Fruit fly (Drosophila melanogaster) whole organism, embryonic: ENCODE results near the gene crol.

Source experiments
- CG10431 ChIP-seq: fragments of 200-800 bp; sonication (Bioruptor generic); optimal IDR thresholded peaks from 3 replicates; lab custom pipeline; 2018; ENCODE audit warnings: missing biosample characterization, mild to moderate bottlenecking, missing genetic modification characterization
- CG11695 ChIP-seq: fragments of 200-800 bp; sonication (Bioruptor generic); IDR thresholded peaks from 3 replicates; pipeline ENCODE4 v1.3.6; 2022; ENCODE audit warnings: missing biosample characterization, missing genetic modification characterization
- CG13894 ChIP-seq: fragments of 200-800 bp; sonication (Bioruptor generic); optimal IDR thresholded peaks from 3 replicates; lab custom pipeline; 2018; ENCODE audit warnings: missing biosample characterization, mild to moderate bottlenecking, missing genetic modification characterization, moderate library complexity
- CG17385 ChIP-seq: fragments of 200-800 bp; sonication (Bioruptor generic); optimal IDR thresholded peaks from 3 replicates; lab custom pipeline; 2018; ENCODE audit warnings: missing biosample characterization, mild to moderate bottlenecking, missing genetic modification characterization
- CG18011 ChIP-seq: fragments of 200-800 bp; sonication (Bioruptor generic); optimal IDR thresholded peaks from 2 replicates; lab custom pipeline; 2017; ENCODE audit warnings: missing biosample characterization, missing genetic modification characterization, mild to moderate bottlenecking, moderate library complexity, missing genotype
- CG2678 ChIP-seq: fragments of 200-800 bp; sonication (Bioruptor generic); optimal IDR thresholded peaks from 3 replicates; lab custom pipeline; 2019; ENCODE audit warnings: missing biosample characterization, mild to moderate bottlenecking, missing genetic modification characterization, moderate library complexity
- CG3163 ChIP-seq: fragments of 200-800 bp; sonication (Bioruptor generic); optimal IDR thresholded peaks from 3 replicates; lab custom pipeline; 2016; ENCODE audit warnings: missing biosample characterization, missing genetic modification characterization
- CG32767 ChIP-seq: fragments of 200-800 bp; sonication (Bioruptor generic); IDR thresholded peaks from 2 replicates; pipeline ENCODE4 v1.3.6; 2022; ENCODE audit warnings: missing biosample characterization, missing genetic modification characterization
- CG32772 ChIP-seq: fragments of 200-800 bp; sonication (Bioruptor generic); IDR thresholded peaks from 2 replicates; pipeline ENCODE4 v1.3.6; 2022; ENCODE audit warnings: missing biosample characterization, missing genetic modification characterization
- CG34422 ChIP-seq: fragments of 200-800 bp; sonication (Bioruptor generic); IDR thresholded peaks from 3 replicates; pipeline ENCODE4 v1.3.6; 2022; ENCODE audit warnings: missing biosample characterization, missing genetic modification characterization
- CG4707 ChIP-seq: fragments of 200-800 bp; sonication (Bioruptor generic); optimal IDR thresholded peaks from 2 replicates; lab custom pipeline; 2018; ENCODE audit warnings: missing biosample characterization, mild to moderate bottlenecking, missing genetic modification characterization, moderate library complexity
- CG6254 ChIP-seq: fragments of 200-800 bp; sonication (Bioruptor generic); optimal IDR thresholded peaks from 3 replicates; lab custom pipeline; 2017; ENCODE audit warnings: mild to moderate bottlenecking, missing biosample characterization, missing genetic modification reagents, missing genetic modification characterization
- CG9932 ChIP-seq: fragments of 200-800 bp; sonication (Bioruptor generic); IDR thresholded peaks from 2 replicates; pipeline ENCODE4 v1.3.6; 2022; ENCODE audit warnings: missing biosample characterization, missing genetic modification characterization
- CoRest ChIP-seq: fragments of 200-800 bp; sonication (Bioruptor generic); optimal IDR thresholded peaks from 3 replicates; lab custom pipeline; 2018; ENCODE audit warnings: missing biosample characterization, mild to moderate bottlenecking, missing genetic modification characterization, moderate library complexity
- D19A ChIP-seq: fragments of 200-800 bp; optimal IDR thresholded peaks from 3 replicates; lab custom pipeline; 2019; ENCODE audit warnings: missing biosample characterization, mild to moderate bottlenecking, missing genetic modification characterization, moderate library complexity
- Deaf1 ChIP-seq: fragments of 200-800 bp; optimal IDR thresholded peaks from 3 replicates; lab custom pipeline; 2019; ENCODE audit warnings: missing biosample characterization, mild to moderate bottlenecking, missing genetic modification characterization, moderate library complexity
- Dll ChIP-seq: fragments of 200-800 bp; sonication (Bioruptor generic); IDR thresholded peaks from 4 replicates; pipeline ENCODE4 v1.3.6; 2022; ENCODE audit warnings: missing biosample characterization, missing genetic modification characterization; ENCODE audit not compliant: partially characterized antibody
- Doc2 ChIP-seq: fragments of 200-800 bp; sonication (Bioruptor generic); IDR thresholded peaks from 2 replicates; pipeline ENCODE4 v1.3.6; 2022; ENCODE audit warnings: missing biosample characterization, missing genetic modification characterization
- E2f2 ChIP-seq: fragments of 200-800 bp; sonication (Bioruptor generic); IDR thresholded peaks from 2 replicates; pipeline ENCODE4 v1.3.6; 2022; ENCODE audit warnings: missing biosample characterization, missing genetic modification characterization
- HLHmδ ChIP-seq: fragments of 200-800 bp; sonication (Bioruptor generic); optimal IDR thresholded peaks from 2 replicates; lab custom pipeline; 2018; ENCODE audit warnings: missing biosample characterization, mild to moderate bottlenecking, missing genetic modification characterization, moderate library complexity
- HmgD ChIP-seq: fragments of 200-800 bp; sonication (Bioruptor generic); optimal IDR thresholded peaks from 3 replicates; lab custom pipeline; 2016; ENCODE audit warnings: missing biosample characterization, missing genetic modification characterization
- HmgZ ChIP-seq: fragments of 200-800 bp; sonication (Bioruptor generic); optimal IDR thresholded peaks from 2 replicates; lab custom pipeline; 2018; ENCODE audit warnings: missing biosample characterization, mild to moderate bottlenecking, missing genetic modification characterization
- Hr39 ChIP-seq: fragments of >200 bp; optimal IDR thresholded peaks from 2 replicates; lab custom pipeline; 2017
- Kr ChIP-seq: fragments of 200-800 bp; sonication (Bioruptor generic); optimal IDR thresholded peaks from 2 replicates; lab custom pipeline; 2017; ENCODE audit warnings: missing biosample characterization, mild to moderate bottlenecking, missing genetic modification characterization
- Med ChIP-seq: fragments of 200-800 bp; sonication (Bioruptor generic); peaks from one replicate; lab custom pipeline; 2016; ENCODE audit warnings: missing biosample characterization, missing genetic modification characterization, mild to moderate bottlenecking, inconsistent platforms, moderate library complexity
- Rfx ChIP-seq: fragments of 200-800 bp; sonication (Bioruptor generic); IDR thresholded peaks from 2 replicates; pipeline ENCODE4 v1.3.6; 2022; ENCODE audit warnings: missing biosample characterization, missing genetic modification characterization
- Stat92E ChIP-seq, 3 experiments: fragments of >200 bp in 2 of 3; fragments of 200-800 bp in 1 of 3; sonication (Bioruptor generic) in 1 of 3; optimal IDR thresholded peaks; 2 replicates each; lab custom pipeline; 2017 to 2019; ENCODE audit warnings: missing biosample characterization in 3 of 3, missing genetic modification characterization in 3 of 3, mild to moderate bottlenecking in 1 of 3, moderate library complexity in 1 of 3
- Tbp ChIP-seq: fragments of >200 bp; optimal IDR thresholded peaks from 2 replicates; lab custom pipeline; 2018; ENCODE audit warnings: missing biosample characterization, missing genetic modification characterization
- YL-1 ChIP-seq: fragments of 200-800 bp; sonication (Bioruptor generic); optimal IDR thresholded peaks from 3 replicates; lab custom pipeline; 2017; ENCODE audit warnings: missing biosample characterization, mild to moderate bottlenecking, missing genetic modification characterization
- ase ChIP-seq: fragments of 200-800 bp; sonication (Bioruptor generic); IDR thresholded peaks from 3 replicates; pipeline ENCODE4 v1.3.6; 2022; ENCODE audit warnings: missing biosample characterization, missing genetic modification characterization
- ash1 ChIP-seq: fragments of 200-800 bp; sonication (Bioruptor generic); optimal IDR thresholded peaks from 2 replicates; lab custom pipeline; 2018; ENCODE audit warnings: missing biosample characterization, mild to moderate bottlenecking, missing genetic modification characterization
- bigmax ChIP-seq: fragments of 200-800 bp; sonication (Bioruptor generic); optimal IDR thresholded peaks from 2 replicates; lab custom pipeline; 2018; ENCODE audit warnings: missing biosample characterization, mild to moderate bottlenecking, missing genetic modification characterization
- cg ChIP-seq: fragments of 200-800 bp; sonication (Bioruptor generic); optimal IDR thresholded peaks from 3 replicates; lab custom pipeline; 2019; ENCODE audit warnings: missing biosample characterization, mild to moderate bottlenecking, missing genetic modification characterization, moderate library complexity
- crol ChIP-seq: fragments of 200-800 bp; sonication (Bioruptor generic); IDR thresholded peaks from 2 replicates; pipeline ENCODE4 v1.3.6; 2022; ENCODE audit warnings: missing biosample characterization, missing genetic modification characterization
- dysf ChIP-seq: fragments of 200-800 bp; sonication (Bioruptor generic); IDR thresholded peaks from 3 replicates; pipeline ENCODE4 v1.3.6; 2022; ENCODE audit warnings: missing biosample characterization, missing genetic modification characterization
- en ChIP-seq: fragments of 200-800 bp; sonication (Bioruptor generic); optimal IDR thresholded peaks from 2 replicates; lab custom pipeline; 2016; ENCODE audit warnings: missing biosample characterization, missing genetic modification characterization
- ewg ChIP-seq: fragments of 200-800 bp; sonication (Bioruptor generic); optimal IDR thresholded peaks from 3 replicates; lab custom pipeline; 2017; ENCODE audit warnings: mild to moderate bottlenecking, missing biosample characterization, missing genetic modification reagents, missing genetic modification characterization
- hth ChIP-seq: fragments of >200 bp; optimal IDR thresholded peaks from 2 replicates; lab custom pipeline; 2017; ENCODE audit warnings: inconsistent platforms
- insv ChIP-seq, 2 experiments: fragments of 200-800 bp; sonication (Bioruptor generic); optimal IDR thresholded peaks; 3 replicates each; lab custom pipeline; 2016 to 2018; ENCODE audit warnings: missing biosample characterization in 2 of 2, missing genetic modification characterization in 2 of 2
- kah ChIP-seq: fragments of 200-800 bp; sonication (Bioruptor generic); optimal IDR thresholded peaks from 2 replicates; lab custom pipeline; 2018; ENCODE audit warnings: missing biosample characterization, mild to moderate bottlenecking, missing genetic modification characterization
- nerfin-1 ChIP-seq: fragments of 200-800 bp; sonication (Bioruptor generic); optimal IDR thresholded peaks from 3 replicates; lab custom pipeline; 2019; ENCODE audit warnings: missing biosample characterization, mild to moderate bottlenecking, missing genetic modification characterization, moderate library complexity
- pros ChIP-seq: fragments of 200-800 bp; sonication (Bioruptor generic); optimal IDR thresholded peaks from 3 replicates; lab custom pipeline; 2019; ENCODE audit warnings: missing biosample characterization, mild to moderate bottlenecking, missing genetic modification characterization, moderate library complexity
- run ChIP-seq: fragments of 200-800 bp; sonication (Bioruptor generic); optimal IDR thresholded peaks from 3 replicates; lab custom pipeline; 2018; ENCODE audit warnings: missing biosample characterization, mild to moderate bottlenecking, missing genetic modification characterization
- scrt ChIP-seq: fragments of 200-800 bp; sonication (Bioruptor generic); optimal IDR thresholded peaks from 2 replicates; lab custom pipeline; 2018; ENCODE audit warnings: missing biosample characterization, mild to moderate bottlenecking, missing genetic modification characterization, moderate library complexity
- sens ChIP-seq: fragments of 200-800 bp; sonication (Bioruptor generic); peaks from one replicate; lab custom pipeline; 2016; ENCODE audit warnings: missing biosample characterization, missing genetic modification characterization
- sens-2 ChIP-seq: fragments of 200-800 bp; sonication (Bioruptor generic); IDR thresholded peaks from 2 replicates; pipeline ENCODE4 v1.3.6; 2022; ENCODE audit warnings: missing biosample characterization, missing genetic modification characterization
- slou ChIP-seq: fragments of 200-800 bp; sonication (Bioruptor generic); optimal IDR thresholded peaks from 3 replicates; lab custom pipeline; 2016; ENCODE audit warnings: missing biosample characterization, missing genetic modification characterization

The crol gene

DNA sequence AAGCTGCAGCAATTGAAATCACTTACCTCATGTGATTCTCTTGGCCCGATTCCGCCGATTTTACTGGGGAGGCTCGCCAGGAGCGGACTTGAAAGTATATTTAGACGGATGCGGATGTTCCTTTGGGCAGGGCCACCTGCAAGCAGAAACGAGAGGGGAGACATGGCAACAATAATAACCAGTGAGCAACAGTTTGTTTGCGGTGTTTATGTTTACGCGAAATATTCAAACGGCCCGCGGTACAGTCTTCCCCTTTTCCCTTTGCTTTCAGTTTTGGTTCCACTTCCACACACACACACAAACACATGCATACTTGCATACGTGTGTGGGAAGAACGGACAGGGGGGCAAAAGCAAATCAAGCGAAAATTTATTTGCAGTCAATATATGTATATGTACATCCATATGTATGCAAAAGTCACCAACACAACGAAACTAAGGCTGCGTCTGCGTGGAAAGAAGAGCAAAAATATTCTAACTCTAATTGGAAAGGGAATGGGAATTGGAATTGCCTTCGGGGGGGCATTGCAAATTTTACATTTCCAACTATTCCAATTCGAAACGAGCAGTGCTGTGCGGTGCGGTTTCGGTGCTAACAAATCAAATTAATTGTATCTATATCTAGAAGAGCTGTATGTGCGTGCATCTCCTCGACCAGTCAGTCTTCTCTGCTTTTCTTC, 3.1 kb downstream of the crol start:
- TF ChIP-seq Med (GFP tag; lab: Kevin White, UChicago) (peak; percentile 64), Kr (GFP tag; lab: Kevin White, UChicago) (no peak), cg (GFP tag; lab: Kevin White, UChicago) (peak; percentile 68), CG9932 (GFP tag; lab: Robert Waterston, UW) (no peak), YL-1 (peak; percentile 38), CG6254 (GFP tag; lab: Kevin White, UChicago) (peak; percentile 43), sens (GFP tag; lab: Kevin White, UChicago) (peak; percentile 13), CG32767 (0 out of 2 replicates have a peak, but pooled peaks have one; percentile 21), Rfx (GFP tag; lab: Robert Waterston, UW) (0 out of 2 replicates have a peak, but pooled peaks have one; percentile 20), crol (GFP tag; lab: Robert Waterston, UW) (peak; percentile 62), kah (GFP tag; lab: Kevin White, UChicago) (peak; percentile 40), insv (GFP tag; optimal IDR thresholded peaks at IDR 0.05; lab: Kevin White, UChicago) (peak; percentile 41 to 91), nerfin-1 (tag; lab: Kevin White, UChicago) (peak; percentile 30), pros (GFP tag; lab: Kevin White, UChicago) (peak; percentile 13), E2f2 (GFP tag; lab: Robert Waterston, UW) (0 out of 2 replicates have a peak, but pooled peaks have one; percentile 11), scrt (GFP tag; lab: Kevin White, UChicago) (peak; percentile 94), CG4707 (GFP tag; lab: Kevin White, UChicago) (no peak), dysf (GFP tag; lab: Robert Waterston, UW) (no peak), CG34422 (GFP tag; lab: Robert Waterston, UW) (0 out of 3 replicates have a peak, but pooled peaks have one; percentile 18), Stat92E (GFP tag; optimal IDR thresholded peaks at IDR 0.05; lab: Kevin White, UChicago) (peak in 1 of 3 experiments; percentile 9), sens-2 (GFP tag; lab: Robert Waterston, UW) (no peak)

dm6 chr2L:11804228-11805044, 4.8 kb downstream of the crol start:
- TF ChIP-seq CG17385 (GFP tag; lab: Kevin White, UChicago): peak; percentile 56
- 0 out of 2 replicates have a peak, but pooled peaks have one; percentile 5 for TF ChIP-seq Rfx (GFP tag; lab: Robert Waterston, UW)
- TF ChIP-seq hth (lab: Kevin White, UChicago): no peak
- peak; percentile 35 for TF ChIP-seq CG3163
- no peak for TF ChIP-seq run (tag; lab: Kevin White, UChicago)
- TF ChIP-seq CG18011 (GFP tag; lab: Kevin White, UChicago): no peak
- TF ChIP-seq CG10431 (GFP tag; lab: Kevin White, UChicago): peak; percentile 15
- peak; percentile 86 for TF ChIP-seq ewg (GFP tag; lab: Kevin White, UChicago)
- no peak for TF ChIP-seq en (GFP tag; lab: Kevin White, UChicago)
- no peak for TF ChIP-seq bigmax (GFP tag; lab: Kevin White, UChicago)
- 0 out of 3 replicates have a peak, but pooled peaks have one; percentile 26 for TF ChIP-seq CG34422 (GFP tag; lab: Robert Waterston, UW)
- TF ChIP-seq Tbp (GFP tag; lab: Kevin White, UChicago): no peak
- no peak for TF ChIP-seq HLHmδ (GFP tag; lab: Kevin White, UChicago)
- TF ChIP-seq CG13894: peak; percentile 37
- no peak for TF ChIP-seq HmgD (GFP tag; lab: Kevin White, UChicago)
- no peak for TF ChIP-seq ash1 (GFP tag; lab: Kevin White, UChicago)
- TF ChIP-seq Dll: 0 out of 4 replicates have a peak, but pooled peaks have one; percentile 23
- no peak for TF ChIP-seq ase (GFP tag; lab: Robert Waterston, UW)
- peak; percentile 60 for TF ChIP-seq Deaf1 (tag; lab: Kevin White, UChicago)
- TF ChIP-seq Doc2 (GFP tag; lab: Robert Waterston, UW): no peak
- no peak for TF ChIP-seq HmgZ (tag; lab: Kevin White, UChicago)
- TF ChIP-seq CG2678: no peak
- TF ChIP-seq CoRest (tag; lab: Kevin White, UChicago): no peak
- TF ChIP-seq CG32772 (GFP tag; lab: Robert Waterston, UW): no peak
- 0 out of 3 replicates have a peak, but pooled peaks have one; percentile 31 for TF ChIP-seq CG11695 (GFP tag; lab: Robert Waterston, UW)
- peak; percentile 29 for TF ChIP-seq Hr39 (lab: Kevin White, UChicago)
- TF ChIP-seq slou: no peak
- no peak for TF ChIP-seq D19A (tag; lab: Kevin White, UChicago)
